Worm (Caenorhabditis elegans) whole organism, L4 larva: ENCODE data around the gene Y58A7A.4.
"Not testable (repeated sequence)": the region's sequence is repeated elsewhere in the genome, so short reads cannot be mapped to it uniquely, and the experiment has no call there.

Source experiments
- D1046.2 ChIP-seq: fragments of 200-800 bp; sonication (Bioruptor generic); IDR thresholded peaks from 2 replicates; pipeline ENCODE4 v1.3.6; 2022; ENCODE audit warnings: missing genetic modification characterization, missing compliant biosample characterization
- Y48G9A.11 ChIP-seq: fragments of 200-800 bp; sonication (Bioruptor generic); IDR thresholded peaks from 2 replicates; pipeline ENCODE4 v1.3.6; 2022; ENCODE audit warnings: missing genetic modification reagents, missing genetic modification characterization, missing compliant biosample characterization
- Y75B8A.6 ChIP-seq: fragments of 200-800 bp; sonication (Bioruptor generic); IDR thresholded peaks from 2 replicates; pipeline ENCODE4 v1.3.6; 2022; ENCODE audit warnings: missing genetic modification reagents, missing genetic modification characterization, missing compliant biosample characterization
- ZK337.2 ChIP-seq: fragments of 200-800 bp; sonication (Bioruptor generic); IDR thresholded peaks from 2 replicates; pipeline ENCODE4 v1.3.6; 2022; ENCODE audit warnings: missing genetic modification reagents, missing genetic modification characterization, missing compliant biosample characterization
- arid-1 ChIP-seq: fragments of 200-800 bp; sonication (Bioruptor generic); conservative IDR thresholded peaks from 2 replicates; pipeline ENCODE4 v1.3.6; 2022; ENCODE audit warnings: missing genetic modification reagents, missing genetic modification characterization, missing compliant biosample characterization
- ceh-20 ChIP-seq: fragments of 200-800 bp; sonication (Bioruptor generic); IDR thresholded peaks from 2 replicates; pipeline ENCODE4 v1.3.6; 2022; ENCODE audit warnings: missing genetic modification reagents, missing genetic modification characterization, missing compliant biosample characterization
- ceh-28 ChIP-seq: fragments of 150-350 bp; optimal IDR thresholded peaks from 2 replicates; lab custom pipeline; 2014; ENCODE audit warnings: missing biosample characterization, missing genetic modification reagents, missing genetic modification characterization
- ceh-44 ChIP-seq: fragments of 200-800 bp; sonication (Bioruptor generic); IDR thresholded peaks from 2 replicates; pipeline ENCODE4 v1.3.6; 2022; ENCODE audit warnings: missing genetic modification reagents, missing genetic modification characterization, missing compliant biosample characterization
- cey-2 ChIP-seq: sonication (generic microtip); optimal IDR thresholded peaks from 3 replicates; lab custom pipeline; 2017; ENCODE audit warnings: missing genetic modification characterization, mild to moderate bottlenecking, missing compliant biosample characterization, antibody characterized with exemption, borderline replicate concordance; ENCODE audit not compliant: insufficient read depth
- ctbp-1 ChIP-seq: fragments of 200-800 bp; sonication (Bioruptor generic); IDR thresholded peaks from 2 replicates; pipeline ENCODE4 v1.3.6; 2022; ENCODE audit warnings: missing genetic modification reagents, missing genetic modification characterization, missing compliant biosample characterization
- daf-16 ChIP-seq, 3 experiments: sonication (generic microtip); optimal IDR thresholded peaks; 2 replicates each; lab custom pipeline; 2016 to 2017; ENCODE audit warnings: missing genetic modification characterization in 3 of 3, missing genetic modification reagents in 3 of 3, mild to moderate bottlenecking in 2 of 3, missing compliant biosample characterization in 2 of 3, missing biosample characterization in 1 of 3, moderate library complexity in 1 of 3
- dmd-6 ChIP-seq: fragments of 200-800 bp; sonication (Bioruptor generic); IDR thresholded peaks from 2 replicates; pipeline ENCODE4 v1.3.6; 2022; ENCODE audit warnings: missing genetic modification reagents, missing genetic modification characterization, missing compliant biosample characterization
- dmd-8 ChIP-seq: fragments of 200-800 bp; sonication (Bioruptor generic); IDR thresholded peaks from 2 replicates; pipeline ENCODE4 v1.3.6; 2022; ENCODE audit warnings: missing genetic modification characterization, missing compliant biosample characterization
- dmd-9 ChIP-seq: fragments of 200-800 bp; sonication (Bioruptor generic); IDR thresholded peaks from 2 replicates; pipeline ENCODE4 v1.3.6; 2022; ENCODE audit warnings: missing genetic modification reagents, missing genetic modification characterization, missing compliant biosample characterization
- dpl-1 ChIP-seq: fragments of 150-350 bp; optimal IDR thresholded peaks from 2 replicates; lab custom pipeline; 2014; ENCODE audit warnings: missing biosample characterization, missing genetic modification reagents, missing genetic modification characterization
- duxl-1 ChIP-seq: sonication (generic microtip); optimal IDR thresholded peaks from 2 replicates; lab custom pipeline; 2016; ENCODE audit warnings: mild to moderate bottlenecking, missing genetic modification characterization, moderate library complexity, missing compliant biosample characterization; ENCODE audit not compliant: poor library complexity
- fos-1 ChIP-seq: fragments of 150-350 bp; optimal IDR thresholded peaks from 2 replicates; lab custom pipeline; 2014; ENCODE audit warnings: missing biosample characterization, missing genetic modification characterization
- hlh-11 ChIP-seq: fragments of 200-800 bp; sonication (Bioruptor generic); optimal IDR thresholded peaks from 2 replicates; lab custom pipeline; 2018; ENCODE audit warnings: mild to moderate bottlenecking, missing genetic modification characterization, missing compliant biosample characterization
- hmg-1.1 ChIP-seq: fragments of 200-800 bp; sonication (Bioruptor generic); IDR thresholded peaks from 2 replicates; pipeline ENCODE4 v1.3.6; 2022; ENCODE audit warnings: missing genetic modification reagents, missing genetic modification characterization, missing compliant biosample characterization
- jun-1 ChIP-seq: fragments of 150-350 bp; optimal IDR thresholded peaks from 2 replicates; lab custom pipeline; 2014; ENCODE audit warnings: missing biosample characterization, missing genetic modification reagents, missing genetic modification characterization
- lin-1 ChIP-seq: fragments of 200-800 bp; sonication (Bioruptor generic); IDR thresholded peaks from 2 replicates; pipeline ENCODE4 v1.3.6; 2022; ENCODE audit warnings: missing genetic modification reagents, missing genetic modification characterization, missing compliant biosample characterization
- lin-29 ChIP-seq: fragments of 200-800 bp; sonication (Bioruptor generic); IDR thresholded peaks from 2 replicates; pipeline ENCODE4 v1.3.6; 2022; ENCODE audit warnings: missing genetic modification reagents, missing genetic modification characterization, missing compliant biosample characterization
- lin-38 ChIP-seq: fragments of 200-800 bp; sonication (Bioruptor generic); IDR thresholded peaks from 2 replicates; pipeline ENCODE4 v1.3.6; 2022; ENCODE audit warnings: missing genetic modification reagents, missing genetic modification characterization, missing compliant biosample characterization
- madf-5 ChIP-seq, 2 experiments: fragments of 200-800 bp; sonication (Bioruptor generic); IDR thresholded peaks; 2 replicates each; pipeline ENCODE4 v1.3.6; 2022; ENCODE audit warnings: missing compliant biosample characterization in 2 of 2, missing genetic modification characterization in 2 of 2
- madf-9 ChIP-seq: fragments of 200-800 bp; sonication (Bioruptor generic); conservative IDR thresholded peaks from 2 replicates; pipeline ENCODE4 v1.3.6; 2022; ENCODE audit warnings: missing genetic modification reagents, missing genetic modification characterization, missing compliant biosample characterization
- mdt-29 ChIP-seq: fragments of 200-800 bp; sonication (Bioruptor generic); IDR thresholded peaks from 2 replicates; pipeline ENCODE4 v1.3.6; 2022; ENCODE audit warnings: missing genetic modification reagents, missing genetic modification characterization, missing compliant biosample characterization
- mes-2 ChIP-seq: sonication (generic microtip); optimal IDR thresholded peaks from 2 replicates; lab custom pipeline; 2016; ENCODE audit warnings: missing genotype, mild to moderate bottlenecking, missing genetic modification characterization, missing compliant biosample characterization; ENCODE audit not compliant: poor library complexity, severe bottlenecking
- nhr-42 ChIP-seq: fragments of 200-800 bp; sonication (Bioruptor generic); IDR thresholded peaks from 2 replicates; pipeline ENCODE4 v1.3.6; 2022; ENCODE audit warnings: missing genetic modification characterization, missing compliant biosample characterization
- pha-4 ChIP-seq, 2 experiments: fragments of 150-350 bp in 1 of 2; fragments of 200-800 bp in 1 of 2; sonication (Bioruptor generic) in 1 of 2; IDR thresholded peaks in 1 of 2; optimal IDR thresholded peaks in 1 of 2; 2 replicates each; pipeline versions ENCODE4 v1.3.6 to Lab custom; 2014 to 2022; ENCODE audit warnings: missing genetic modification characterization in 2 of 2, missing genetic modification reagents in 2 of 2, missing biosample characterization in 1 of 2, missing compliant biosample characterization in 1 of 2
- php-3 ChIP-seq: fragments of 200-800 bp; sonication (Bioruptor generic); IDR thresholded peaks from 2 replicates; pipeline ENCODE4 v1.3.6; 2022; ENCODE audit warnings: missing genetic modification reagents, missing genetic modification characterization, missing compliant biosample characterization
- rbr-2 ChIP-seq: sonication (generic microtip); optimal IDR thresholded peaks from 2 replicates; lab custom pipeline; 2016; ENCODE audit warnings: missing genotype, missing genetic modification characterization, missing compliant biosample characterization
- saeg-2 ChIP-seq: fragments of 200-800 bp; sonication (Bioruptor generic); IDR thresholded peaks from 2 replicates; pipeline ENCODE4 v1.3.6; 2022; ENCODE audit warnings: missing genetic modification reagents, missing genetic modification characterization, missing compliant biosample characterization
- set-16 ChIP-seq: fragments of 200-800 bp; sonication (Bioruptor generic); IDR thresholded peaks from 2 replicates; pipeline ENCODE4 v1.3.6; 2022; ENCODE audit warnings: missing genetic modification reagents, missing genetic modification characterization, missing compliant biosample characterization
- snpc-1.2 ChIP-seq: fragments of 200-800 bp; sonication (Bioruptor generic); IDR thresholded peaks from 2 replicates; pipeline ENCODE4 v1.3.6; 2022; ENCODE audit warnings: missing genetic modification reagents, missing genetic modification characterization, missing compliant biosample characterization
- tag-97 ChIP-seq: fragments of 200-800 bp; sonication (Bioruptor generic); IDR thresholded peaks from 2 replicates; pipeline ENCODE4 v1.3.6; 2022; ENCODE audit warnings: missing genetic modification characterization, missing compliant biosample characterization
- tra-1 ChIP-seq: fragments of 200-800 bp; sonication (Bioruptor generic); IDR thresholded peaks from 2 replicates; pipeline ENCODE4 v1.3.6; 2022; ENCODE audit warnings: missing genetic modification reagents, missing genetic modification characterization, missing compliant biosample characterization
- vab-7 ChIP-seq: fragments of 200-800 bp; sonication (Bioruptor generic); IDR thresholded peaks from 2 replicates; pipeline ENCODE4 v1.3.6; 2022; ENCODE audit warnings: missing genetic modification reagents, missing genetic modification characterization, missing compliant biosample characterization
- zfp-3 ChIP-seq: fragments of 200-800 bp; sonication (Bioruptor generic); conservative IDR thresholded peaks from 2 replicates; pipeline ENCODE4 v1.3.6; 2022; ENCODE audit warnings: missing genetic modification reagents, missing genetic modification characterization, missing compliant biosample characterization
- zip-11 ChIP-seq: fragments of 200-800 bp; sonication (Bioruptor generic); IDR thresholded peaks from 2 replicates; pipeline ENCODE4 v1.3.6; 2022; ENCODE audit warnings: missing genetic modification characterization, missing compliant biosample characterization

Y58A7A.4 gene

DNA sequence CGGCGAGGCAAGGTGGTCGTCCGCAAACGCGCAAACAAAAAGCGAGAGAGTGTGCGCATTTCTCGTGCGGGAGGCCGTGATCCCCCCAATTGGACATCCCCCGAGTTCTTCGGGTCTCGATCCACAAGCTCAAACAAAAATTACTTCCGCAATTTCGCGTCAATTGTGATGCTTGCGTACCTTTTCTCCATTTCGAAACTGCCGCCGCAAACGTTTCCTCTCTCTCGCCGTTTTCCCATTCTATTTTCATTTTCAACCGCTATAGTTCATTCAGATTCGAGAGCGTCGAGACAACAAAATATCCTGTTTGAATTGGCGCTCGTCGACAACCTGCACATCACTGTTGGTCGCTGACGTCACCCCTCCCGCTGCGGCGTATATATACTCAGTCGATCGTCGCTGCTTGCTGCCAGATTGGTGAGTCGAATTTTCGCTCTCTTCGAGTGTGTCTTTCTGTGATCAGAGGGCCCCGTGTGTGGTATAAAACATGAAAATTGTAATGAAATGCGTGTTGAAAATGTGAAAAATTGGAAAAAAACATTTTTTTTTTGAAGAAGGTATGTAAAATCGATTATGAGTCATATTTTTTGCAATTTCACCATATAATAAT lies 35.4 kb downstream of the Y58A7A.4 start, which contains the start of the genes pqn-51 and K11D12.14 (continued):
- TF ChIP-seq fos-1 (tag; lab: Kevin White, UChicago) (no peak), cey-2 (tag; lab: Kevin White, UChicago) (no peak), hlh-11 (tag; lab: Kevin White, UChicago) (peak; percentile 95), duxl-1 (tag; lab: Kevin White, UChicago) (peak; percentile 42), ceh-28 (tag; lab: Kevin White, UChicago) (no peak), tag-97 (GFP tag; lab: Robert Waterston, UW) (no peak)
- TF ChIP-seq, all 104 proteins: peak for 74

DNA sequence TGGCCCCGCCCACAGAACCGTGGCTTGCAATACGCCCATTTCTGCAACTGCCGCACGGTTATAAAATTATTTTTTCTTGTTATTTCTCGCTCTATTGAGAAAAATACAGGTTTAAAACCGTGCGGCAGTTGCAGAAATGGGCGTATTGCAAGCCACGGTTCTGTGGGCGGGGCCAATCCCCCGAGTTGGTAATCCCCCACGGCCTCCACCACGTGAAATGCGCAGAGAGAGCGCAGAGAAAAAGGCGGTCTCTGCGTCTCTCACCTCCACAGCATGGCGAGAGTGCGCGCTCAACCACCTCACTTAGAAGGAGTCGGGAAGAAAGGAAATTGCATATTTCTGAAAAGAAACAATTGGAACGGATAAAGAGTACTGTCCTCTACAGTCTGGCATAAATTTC lies 37.6 kb downstream of the Y58A7A.4 start:
- TF ChIP-seq set-16 (GFP tag; lab: Robert Waterston, UW), result peak; percentile 94
- peak; percentile 79; the same call in 1 of the 2 replicates for TF ChIP-seq arid-1 (GFP tag; lab: Robert Waterston, UW)
- TF ChIP-seq hmg-1.1 (GFP tag; lab: Robert Waterston, UW), result peak; percentile 97
- peak; percentile 91 for TF ChIP-seq ceh-20 (GFP tag; lab: Robert Waterston, UW)
- TF ChIP-seq rbr-2 (tag; lab: Kevin White, UChicago), result peak; percentile 25
- TF ChIP-seq dmd-9 (GFP tag; lab: Robert Waterston, UW), result 0 out of 2 replicates have a peak, but pooled peaks have one; percentile 64
- peak; percentile 81 for TF ChIP-seq lin-29 (GFP tag; lab: Robert Waterston, UW)
- TF ChIP-seq Y48G9A.11 (GFP tag; lab: Robert Waterston, UW), result peak; percentile 57; the same call in 1 of the 2 replicates
- peak; percentile 86 for TF ChIP-seq ceh-44
- TF ChIP-seq mdt-29 (GFP tag; lab: Robert Waterston, UW), result peak; percentile 75
- peak; percentile 90 for TF ChIP-seq lin-38 (GFP tag; lab: Robert Waterston, UW)
- peak; percentile 92 for TF ChIP-seq tra-1 (GFP tag; lab: Robert Waterston, UW)
- peak; percentile 79 for TF ChIP-seq saeg-2 (GFP tag; lab: Robert Waterston, UW)
- TF ChIP-seq nhr-42 (GFP tag; lab: Robert Waterston, UW), result peak; percentile 93
- 0 out of 2 replicates have a peak, but pooled peaks have one; percentile 59 for TF ChIP-seq dmd-8 (GFP tag; lab: Robert Waterston, UW)
- TF ChIP-seq pha-4 (GFP tag; IDR thresholded peaks at IDR 0.05; lab: Robert Waterston, UW), result peak; percentile 80
- not testable (repeated sequence) for TF ChIP-seq pha-4 (tag; optimal IDR thresholded peaks at IDR 0.05; lab: Kevin White, UChicago)
- 0 out of 2 replicates have a peak, but pooled peaks have one; percentile 33 for TF ChIP-seq Y75B8A.6 (GFP tag; lab: Robert Waterston, UW)
- TF ChIP-seq php-3 (GFP tag; lab: Robert Waterston, UW), result peak; percentile 82
- peak; percentile 89 for TF ChIP-seq dmd-6 (GFP tag; lab: Robert Waterston, UW)
- peak; percentile 77 for TF ChIP-seq madf-9
- peak; percentile 81; the same call in 1 of the 2 replicates for TF ChIP-seq vab-7 (GFP tag; lab: Robert Waterston, UW)
- TF ChIP-seq ctbp-1 (GFP tag; lab: Robert Waterston, UW), result peak; percentile 95
- TF ChIP-seq D1046.2 (GFP tag; lab: Robert Waterston, UW), result peak; percentile 73; the same call in 1 of the 2 replicates
- TF ChIP-seq lin-1 (GFP tag; lab: Robert Waterston, UW), result peak; percentile 60; the same call in 1 of the 2 replicates
- TF ChIP-seq zfp-3 (GFP tag; lab: Robert Waterston, UW), result peak; percentile 82
- 0 out of 2 replicates have a peak, but pooled peaks have one; percentile 30 for TF ChIP-seq snpc-1.2 (GFP tag; lab: Robert Waterston, UW)
- TF ChIP-seq ZK337.2 (GFP tag; lab: Robert Waterston, UW), result peak; percentile 46; the same call in 1 of the 2 replicates
- TF ChIP-seq, all 104 proteins: peak for 27; not testable (repeated sequence) for 77

ce11 chrV:5046558-5046957 lies 38.2 kb downstream of the Y58A7A.4 start:
- TF ChIP-seq daf-16 (GFP tag; optimal IDR thresholded peaks at IDR 0.05; lab: Kevin White, UChicago) (no peak), daf-16 (tag; optimal IDR thresholded peaks at IDR 0.05; lab: Kevin White, UChicago) (no peak), jun-1 (tag; lab: Kevin White, UChicago) (no peak), zip-11 (GFP tag; lab: Robert Waterston, UW) (no peak), dpl-1 (GFP tag; lab: Kevin White, UChicago) (no peak), madf-5 (GFP tag; IDR thresholded peaks at IDR 0.05; lab: Robert Waterston, UW) (no peak), mes-2 (tag; lab: Kevin White, UChicago) (no peak)
